Worm (Caenorhabditis elegans) whole organism, L4/young adult: ENCODE measurements around the gene ZK637.4.

ENCODE experiments used
- W03F9.2 ChIP-seq: fragments of 150-350 bp; optimal IDR thresholded peaks from 2 replicates; lab custom pipeline; 2014; ENCODE audit warnings: missing biosample characterization, missing genetic modification characterization
- dao-5 ChIP-seq: sonication (generic microtip); optimal IDR thresholded peaks from 2 replicates; lab custom pipeline; 2016; ENCODE audit warnings: missing genotype, missing genetic modification characterization, moderate library complexity, missing compliant biosample characterization
- him-1 ChIP-seq: sonication (generic microtip); optimal IDR thresholded peaks from 2 replicates; lab custom pipeline; 2016; ENCODE audit warnings: missing genotype, missing genetic modification reagents, missing genetic modification characterization, missing compliant biosample characterization

Gene ZK637.4

ce11 chrIII:8893464-8893863 is at the start of gene ZK637.4:
ZK637.4 (plus strand) TSS chrIII:8893764.
- no peak for TF ChIP-seq him-1 (tag; lab: Kevin White, UChicago)
- no peak for TF ChIP-seq W03F9.2 (tag; lab: Kevin White, UChicago)
- TF ChIP-seq dao-5: no peak

- TF ChIP-seq W03F9.2 (tag; lab: Kevin White, UChicago) (no peak), him-1 (tag; lab: Kevin White, UChicago) (no peak), dao-5 (no peak)
Measured at ce11 chrIII:8844137-8844536, 49.4 kb upstream of the ZK637.4 start.

- TF ChIP-seq W03F9.2 (tag; lab: Kevin White, UChicago) (no peak), dao-5 (no peak), him-1 (tag; lab: Kevin White, UChicago) (no peak)
Measured at ce11 chrIII:8845114-8845513, 48.5 kb upstream of the ZK637.4 start, which contains the start of gene F44E2.6. F44E2.6 (minus strand) TSS chrIII:8845214.

- TF ChIP-seq dao-5: no peak
- TF ChIP-seq W03F9.2 (tag; lab: Kevin White, UChicago): peak; percentile 73
Measured at ce11 chrIII:8847722-8848121, 45.8 kb upstream of the ZK637.4 start.

- TF ChIP-seq dao-5: no peak
- TF ChIP-seq him-1 (tag; lab: Kevin White, UChicago): no peak
- TF ChIP-seq W03F9.2 (tag; lab: Kevin White, UChicago): no peak
Measured at ce11 chrIII:8848372-8848771, 45.2 kb upstream of the ZK637.4 start, which contains the start of gene F44E2.7. F44E2.7 (minus strand) TSS chrIII:8848472.

ce11 chrIII:8849507-8849906 is 44.1 kb upstream of the ZK637.4 start, which contains the start of gene F44E2.8:
F44E2.8 (minus strand) TSS chrIII:8849877.
- TF ChIP-seq W03F9.2 (tag; lab: Kevin White, UChicago) (no peak), dao-5 (no peak), him-1 (tag; lab: Kevin White, UChicago) (no peak)

- TF ChIP-seq W03F9.2 (tag; lab: Kevin White, UChicago) (peak; percentile 85), dao-5 (no peak)
Measured at ce11 chrIII:8850482-8851047, 43.0 kb upstream of the ZK637.4 start, which contains the start of gene F44E2.9. F44E2.9 (minus strand) TSS chrIII:8850532.

- no peak for TF ChIP-seq W03F9.2 (tag; lab: Kevin White, UChicago)
- TF ChIP-seq him-1 (tag; lab: Kevin White, UChicago): no peak
- TF ChIP-seq dao-5: no peak
Measured at ce11 chrIII:8851961-8852360, 41.6 kb upstream of the ZK637.4 start, which contains the start of gene plg-1. plg-1 (plus strand) TSS chrIII:8852261.

ce11 chrIII:8858482-8858881 is 35.1 kb upstream of the ZK637.4 start:
- no peak for TF ChIP-seq him-1 (tag; lab: Kevin White, UChicago)
- no peak for TF ChIP-seq dao-5
- no peak for TF ChIP-seq W03F9.2 (tag; lab: Kevin White, UChicago)

- peak; percentile 45 for TF ChIP-seq dao-5
- no peak for TF ChIP-seq him-1 (tag; lab: Kevin White, UChicago)
- peak; percentile 45 for TF ChIP-seq W03F9.2 (tag; lab: Kevin White, UChicago)
Measured at ce11 chrIII:8865294-8865766, 28.2 kb upstream of the ZK637.4 start.

- no peak for TF ChIP-seq him-1 (tag; lab: Kevin White, UChicago)
- TF ChIP-seq dao-5: no peak
- no peak for TF ChIP-seq W03F9.2 (tag; lab: Kevin White, UChicago)
Measured at ce11 chrIII:8866038-8866437, 27.5 kb upstream of the ZK637.4 start.

ce11 chrIII:8866983-8867842 is 26.4 kb upstream of the ZK637.4 start:
- TF ChIP-seq him-1 (tag; lab: Kevin White, UChicago) (no peak), W03F9.2 (tag; lab: Kevin White, UChicago) (no peak), dao-5 (no peak)

- TF ChIP-seq him-1 (tag; lab: Kevin White, UChicago): no peak
- peak; percentile 22 for TF ChIP-seq W03F9.2 (tag; lab: Kevin White, UChicago)
- TF ChIP-seq dao-5: no peak
Measured at ce11 chrIII:8867922-8868655, 25.5 kb upstream of the ZK637.4 start.
